Worm (Caenorhabditis elegans): ENCODE data around the gene prp-6.

Gene prp-6

ce11 chrV:18079163-18079562 lies 56.9 kb downstream of the prp-6 start:
- no peak for TF ChIP-seq unc-62 (GFP tag; optimal IDR thresholded peaks at IDR 0.05)

ce11 chrV:18081857-18082256 lies 59.6 kb downstream of the prp-6 start, which contains the start of gene nova-1:
nova-1 (minus strand) TSS chrV:18081957.
- no peak for TF ChIP-seq unc-62 (GFP tag; optimal IDR thresholded peaks at IDR 0.05)

- no peak for TF ChIP-seq unc-62 (GFP tag; optimal IDR thresholded peaks at IDR 0.05)
These were observed 63.0 kb downstream of the prp-6 start, which contains the start of gene fbxa-106 for ce11 chrV:18085150-18085833. fbxa-106 (minus strand) TSS chrV:18085200.

DNA sequence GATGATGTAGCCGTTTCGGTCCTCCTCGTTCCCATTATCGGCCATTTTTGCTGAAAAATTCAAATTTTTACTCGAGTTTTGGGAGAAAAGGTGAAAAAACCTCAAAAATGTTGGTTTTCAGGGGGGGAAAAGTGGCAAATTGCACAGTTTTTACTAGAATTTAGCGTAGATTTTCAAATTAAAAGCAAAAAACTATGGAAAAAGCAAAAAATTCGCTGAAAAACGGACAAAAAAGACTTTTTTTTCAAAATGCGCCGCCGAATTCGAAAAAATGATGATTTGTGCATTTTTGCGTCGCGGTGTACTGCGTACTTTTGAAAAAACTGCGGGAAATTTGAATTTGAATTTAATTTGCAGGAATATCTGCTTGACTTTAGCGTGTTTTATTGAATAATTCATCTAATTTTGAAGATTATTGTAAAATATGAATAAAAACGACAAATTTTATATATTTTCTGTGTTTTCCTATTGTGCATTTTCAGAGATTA lies 63.9 kb downstream of the prp-6 start, which contains the start of gene Y59A8B.12:
Gene Y59A8B.12, minus strand, starts transcription at position 51 of the 488 bp plus-strand sequence.
- no peak for TF ChIP-seq unc-62 (GFP tag; optimal IDR thresholded peaks at IDR 0.05)

- TF ChIP-seq unc-62 (GFP tag; optimal IDR thresholded peaks at IDR 0.05), result no peak
These were observed 64.5 kb downstream of the prp-6 start, which contains the start of gene slr-2 for ce11 chrV:18086783-18087182. slr-2 (plus strand) TSS chrV:18087123.

ce11 chrV:18091216-18091615 lies 68.9 kb downstream of the prp-6 start:
- TF ChIP-seq unc-62 (GFP tag; optimal IDR thresholded peaks at IDR 0.05), result no peak

Measured in whole organism, dauer.